Worm (Caenorhabditis elegans) whole organism, mixed stage, embryonic: Measurements from ENCODE around the gene C52G5.3.
A peak's percentile ranks its signal among the peaks of the same experiment; 100 is the strongest.

ENCODE experiments used
- M03D4.4 ChIP-seq: sonication (generic microtip); optimal IDR thresholded peaks from 2 replicates; lab custom pipeline; 2017; ENCODE audit warnings: mild to moderate bottlenecking, missing genetic modification characterization, missing compliant biosample characterization
- bed-3 ChIP-seq: fragments of 200-800 bp; sonication (Bioruptor generic); optimal IDR thresholded peaks from 3 replicates; lab custom pipeline; 2018; ENCODE audit warnings: mild to moderate bottlenecking, missing genetic modification characterization, moderate library complexity, missing compliant biosample characterization
- blmp-1 ChIP-seq: fragments of 150-350 bp; optimal IDR thresholded peaks from 2 replicates; lab custom pipeline; 2014; ENCODE audit warnings: missing biosample characterization, missing genetic modification characterization
- ceh-39 ChIP-seq: fragments of 150-350 bp; optimal IDR thresholded peaks from 2 replicates; lab custom pipeline; 2014; ENCODE audit warnings: missing biosample characterization, missing genetic modification characterization
- ceh-43 ChIP-seq: fragments of 200-800 bp; sonication (Bioruptor generic); optimal IDR thresholded peaks from 2 replicates; lab custom pipeline; 2018; ENCODE audit warnings: mild to moderate bottlenecking, missing genetic modification characterization, moderate library complexity, missing compliant biosample characterization
- ceh-83 ChIP-seq: fragments of 200-800 bp; sonication (Bioruptor generic); optimal IDR thresholded peaks from 2 replicates; lab custom pipeline; 2018; ENCODE audit warnings: mild to moderate bottlenecking, missing genetic modification characterization, missing compliant biosample characterization
- ces-1 ChIP-seq: fragments of 150-350 bp; optimal IDR thresholded peaks from 2 replicates; lab custom pipeline; 2014; ENCODE audit warnings: missing biosample characterization, missing genetic modification reagents, missing genetic modification characterization
- cnd-1 ChIP-seq: fragments of 200-800 bp; sonication (Bioruptor generic); optimal IDR thresholded peaks from 2 replicates; lab custom pipeline; 2018; ENCODE audit warnings: mild to moderate bottlenecking, missing genetic modification characterization, missing compliant biosample characterization
- drap-1 ChIP-seq: fragments of 200-800 bp; sonication (Bioruptor generic); optimal IDR thresholded peaks from 3 replicates; lab custom pipeline; 2018; ENCODE audit warnings: mild to moderate bottlenecking, missing genetic modification characterization, missing compliant biosample characterization
- elt-1 ChIP-seq: sonication (generic microtip); optimal IDR thresholded peaks from 2 replicates; lab custom pipeline; 2017; ENCODE audit warnings: missing genetic modification characterization, mild to moderate bottlenecking, missing compliant biosample characterization, antibody characterized with exemption, moderate library complexity, borderline replicate concordance; ENCODE audit not compliant: insufficient read depth
- elt-3 ChIP-seq: fragments of 150-350 bp; optimal IDR thresholded peaks from 2 replicates; lab custom pipeline; 2014; ENCODE audit warnings: missing biosample characterization, missing genetic modification characterization
- flh-1 ChIP-seq: fragments of 200-800 bp; sonication (Bioruptor generic); optimal IDR thresholded peaks from 2 replicates; lab custom pipeline; 2018; ENCODE audit warnings: mild to moderate bottlenecking, missing genetic modification characterization, moderate library complexity, missing compliant biosample characterization
- ham-2 ChIP-seq: fragments of 200-800 bp; sonication (Bioruptor generic); optimal IDR thresholded peaks from 2 replicates; lab custom pipeline; 2018; ENCODE audit warnings: mild to moderate bottlenecking, missing genetic modification characterization, missing compliant biosample characterization
- hlh-1 ChIP-seq: fragments of 150-350 bp; optimal IDR thresholded peaks from 2 replicates; lab custom pipeline; 2014; ENCODE audit warnings: missing biosample characterization, missing genetic modification reagents, missing genetic modification characterization
- lin-13 ChIP-seq: fragments of 150-350 bp; optimal IDR thresholded peaks from 2 replicates; lab custom pipeline; 2014; ENCODE audit warnings: missing biosample characterization, missing genetic modification characterization
- lin-32 ChIP-seq: fragments of 200-800 bp; sonication (Bioruptor generic); optimal IDR thresholded peaks from 2 replicates; lab custom pipeline; 2018; ENCODE audit warnings: mild to moderate bottlenecking, missing genetic modification characterization, missing compliant biosample characterization
- lsy-2 ChIP-seq: fragments of 150-350 bp; optimal IDR thresholded peaks from 2 replicates; lab custom pipeline; 2014; ENCODE audit warnings: missing biosample characterization, missing genetic modification characterization
- mep-1 ChIP-seq: fragments of 150-350 bp; optimal IDR thresholded peaks from 2 replicates; lab custom pipeline; 2017; ENCODE audit warnings: missing biosample characterization, missing genetic modification reagents, missing genetic modification characterization, inconsistent platforms
- mls-2 ChIP-seq: sonication (generic microtip); optimal IDR thresholded peaks from 2 replicates; lab custom pipeline; 2016; ENCODE audit warnings: mild to moderate bottlenecking, missing genetic modification characterization, moderate library complexity, missing compliant biosample characterization
- nhr-12 ChIP-seq: fragments of 150-350 bp; optimal IDR thresholded peaks from 2 replicates; lab custom pipeline; 2014; ENCODE audit warnings: missing biosample characterization, missing genetic modification characterization
- nhr-2 ChIP-seq: fragments of 150-350 bp; optimal IDR thresholded peaks from 2 replicates; lab custom pipeline; 2014; ENCODE audit warnings: missing biosample characterization, missing genetic modification characterization
- nhr-237 ChIP-seq: fragments of 150-350 bp; optimal IDR thresholded peaks from 2 replicates; lab custom pipeline; 2014; ENCODE audit warnings: missing biosample characterization, missing genetic modification characterization
- pha-4 ChIP-seq: fragments of 150-350 bp; optimal IDR thresholded peaks from 2 replicates; lab custom pipeline; 2018; ENCODE audit warnings: missing biosample characterization, missing genetic modification reagents, missing genetic modification characterization
- sem-2 ChIP-seq: fragments of 200-800 bp; sonication (Bioruptor generic); optimal IDR thresholded peaks from 2 replicates; lab custom pipeline; 2018; ENCODE audit warnings: mild to moderate bottlenecking, missing genetic modification characterization, missing compliant biosample characterization
- snpc-4 ChIP-seq: fragments of 150-350 bp; optimal IDR thresholded peaks from 2 replicates; lab custom pipeline; 2014; ENCODE audit warnings: missing biosample characterization, missing genetic modification characterization
- sptf-1 ChIP-seq: sonication (generic microtip); optimal IDR thresholded peaks from 2 replicates; lab custom pipeline; 2017; ENCODE audit warnings: mild to moderate bottlenecking, missing genetic modification characterization, moderate library complexity, missing compliant biosample characterization
- tbx-8 ChIP-seq: fragments of 200-800 bp; sonication (Bioruptor generic); optimal IDR thresholded peaks from 2 replicates; lab custom pipeline; 2018; ENCODE audit warnings: mild to moderate bottlenecking, missing genetic modification characterization, moderate library complexity, missing compliant biosample characterization
- unc-120 ChIP-seq: sonication (generic microtip); optimal IDR thresholded peaks from 2 replicates; lab custom pipeline; 2017; ENCODE audit warnings: missing genetic modification characterization, missing compliant biosample characterization; ENCODE audit not compliant: poor library complexity, severe bottlenecking
- unc-39 ChIP-seq: fragments of 150-350 bp; optimal IDR thresholded peaks from 2 replicates; lab custom pipeline; 2014; ENCODE audit warnings: missing biosample characterization, missing genetic modification characterization
- unc-62 ChIP-seq: fragments of 150-350 bp; optimal IDR thresholded peaks from 2 replicates; lab custom pipeline; 2014; ENCODE audit warnings: missing biosample characterization, missing genetic modification reagents, missing genetic modification characterization
- zip-8 ChIP-seq: fragments of 150-350 bp; optimal IDR thresholded peaks from 2 replicates; lab custom pipeline; 2014; ENCODE audit warnings: missing biosample characterization, missing genetic modification characterization
- ztf-11 ChIP-seq: fragments of 150-350 bp; optimal IDR thresholded peaks from 2 replicates; lab custom pipeline; 2014; ENCODE audit warnings: missing biosample characterization, missing genetic modification characterization

C52G5.3 gene

DNA sequence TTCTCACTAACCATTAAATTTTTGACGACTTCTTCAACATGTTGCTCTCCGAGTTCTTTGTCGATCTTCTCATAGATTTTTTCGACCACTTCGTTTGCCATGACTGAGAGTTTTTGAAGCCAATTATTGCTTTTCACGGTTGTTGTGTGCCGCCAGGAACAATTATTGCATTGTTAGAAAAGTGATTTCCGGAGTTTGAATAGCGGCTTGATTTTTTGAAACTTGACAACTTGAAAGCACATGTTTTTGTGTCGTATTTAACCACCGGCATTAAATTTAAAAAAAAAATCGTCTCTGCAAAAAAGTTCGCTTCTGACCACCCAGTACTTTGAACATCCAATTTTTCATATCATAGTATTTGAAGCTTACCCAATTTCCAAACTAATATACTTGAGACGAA is at the start of gene C52G5.3:
TSS of gene C52G5.3 (minus strand) at position 101 of the 400 bp plus-strand sequence.
- TF ChIP-seq lin-32 (GFP tag; lab: Kevin White, UChicago) (no peak), hlh-1 (tag; lab: Kevin White, UChicago) (no peak), M03D4.4 (tag; lab: Kevin White, UChicago) (no peak), mep-1 (tag; lab: Kevin White, UChicago) (no peak), tbx-8 (GFP tag; lab: Kevin White, UChicago) (no peak), ces-1 (GFP tag; lab: Kevin White, UChicago) (no peak), ceh-39 (tag; lab: Kevin White, UChicago) (no peak), mls-2 (no peak), snpc-4 (tag; lab: Kevin White, UChicago) (no peak), sem-2 (GFP tag; lab: Kevin White, UChicago) (no peak)

ce11 chrX:12889837-12890449 is 44.0 kb upstream of the C52G5.3 start:
- TF ChIP-seq lin-32 (GFP tag; lab: Kevin White, UChicago) (peak; percentile 47), ham-2 (GFP tag; lab: Kevin White, UChicago) (peak; percentile 79), mls-2 (peak; percentile 92), M03D4.4 (tag; lab: Kevin White, UChicago) (peak; percentile 91), unc-120 (tag; lab: Kevin White, UChicago) (peak; percentile 73), sem-2 (GFP tag; lab: Kevin White, UChicago) (peak; percentile 77), nhr-2 (tag; lab: Kevin White, UChicago) (peak; percentile 21), unc-62 (GFP tag; lab: Kevin White, UChicago) (no peak), blmp-1 (no peak), lsy-2 (tag; lab: Kevin White, UChicago) (peak; percentile 2), drap-1 (peak; percentile 82), cnd-1 (tag; lab: Kevin White, UChicago) (peak; percentile 85), ceh-43 (peak; percentile 78), zip-8 (tag; lab: Kevin White, UChicago) (peak; percentile 7), hlh-1 (tag; lab: Kevin White, UChicago) (no peak), lin-13 (peak; percentile 43), bed-3 (GFP tag; lab: Kevin White, UChicago) (peak; percentile 66), flh-1 (GFP tag; lab: Kevin White, UChicago) (peak; percentile 60), pha-4 (tag; lab: Kevin White, UChicago) (peak; percentile 56), unc-39 (no peak), nhr-237 (tag; lab: Kevin White, UChicago) (no peak), ceh-83 (peak; percentile 86), mep-1 (tag; lab: Kevin White, UChicago) (peak; percentile 29), tbx-8 (GFP tag; lab: Kevin White, UChicago) (peak; percentile 85), sptf-1 (tag; lab: Kevin White, UChicago) (peak; percentile 95)

DNA sequence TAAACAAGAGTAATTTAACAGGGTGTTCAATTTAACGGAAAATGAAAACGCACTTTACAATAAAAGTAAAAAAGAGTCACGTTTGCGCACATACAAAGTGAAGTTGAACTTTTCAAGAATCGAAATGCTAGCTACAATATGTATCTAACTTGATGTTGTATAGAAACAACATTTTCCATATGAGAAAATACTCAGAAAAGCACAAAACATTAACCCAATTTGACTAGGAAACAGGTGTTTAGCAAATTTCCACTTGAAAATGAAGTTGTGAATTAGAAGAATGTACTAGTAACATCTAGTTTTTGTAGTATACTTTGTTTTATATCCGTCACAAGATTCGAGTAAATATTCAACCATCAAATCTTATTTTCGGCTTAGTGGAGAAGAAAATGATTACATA is 38.9 kb upstream of the C52G5.3 start, which contains the start of gene gpc-1:
TSS of gene gpc-1 (minus strand) at position 117 of the 400 bp plus-strand sequence.
- TF ChIP-seq ces-1 (GFP tag; lab: Kevin White, UChicago) = peak; percentile 26
- TF ChIP-seq ham-2 (GFP tag; lab: Kevin White, UChicago) = no peak

- TF ChIP-seq M03D4.4 (tag; lab: Kevin White, UChicago) (no peak), ceh-39 (tag; lab: Kevin White, UChicago) (no peak), pha-4 (tag; lab: Kevin White, UChicago) (no peak), lsy-2 (tag; lab: Kevin White, UChicago) (no peak), ztf-11 (tag; lab: Kevin White, UChicago) (no peak), elt-1 (tag; lab: Kevin White, UChicago) (peak; percentile 35), elt-3 (no peak), nhr-12 (tag; lab: Kevin White, UChicago) (no peak)
Measured at ce11 chrX:12881174-12881573, 35.2 kb upstream of the C52G5.3 start.
